Fruit fly (Drosophila melanogaster): ENCODE measurements around the gene Lmpt.

- TF ChIP-seq psq (optimal IDR thresholded peaks at IDR 0.05) (no peak), h (optimal IDR thresholded peaks at IDR 0.05) (no peak), Sin3A (optimal IDR thresholded peaks at IDR 0.05) (no peak), ttk (optimal IDR thresholded peaks at IDR 0.05) (no peak), insv (optimal IDR thresholded peaks at IDR 0.05) (no peak)
Observed at dm6 chr3L:16927375-16927774, 62.3 kb downstream of the Lmpt start, which contains the start of gene CG13023.
